Worm (Caenorhabditis elegans) whole organism, mixed stage, embryonic: ENCODE data around the gene tsp-2.

Source experiments
- ces-1 ChIP-seq: fragments of 150-350 bp; optimal IDR thresholded peaks from 2 replicates; lab custom pipeline; 2014; ENCODE audit warnings: missing biosample characterization, missing genetic modification reagents, missing genetic modification characterization
- flh-1 ChIP-seq: fragments of 200-800 bp; sonication (Bioruptor generic); optimal IDR thresholded peaks from 2 replicates; lab custom pipeline; 2018; ENCODE audit warnings: mild to moderate bottlenecking, missing genetic modification characterization, moderate library complexity, missing compliant biosample characterization
- mab-5 ChIP-seq: fragments of 150-350 bp; optimal IDR thresholded peaks from 2 replicates; lab custom pipeline; 2014; ENCODE audit warnings: missing biosample characterization, missing genetic modification characterization
- unc-39 ChIP-seq: fragments of 150-350 bp; optimal IDR thresholded peaks from 2 replicates; lab custom pipeline; 2014; ENCODE audit warnings: missing biosample characterization, missing genetic modification characterization

Gene tsp-2

ce11 chrIII:8190505-8190904 is 47.2 kb downstream of the tsp-2 start, which contains the start of gene C50C3.19:
Gene C50C3.19, plus strand, starts transcription at chrIII:8190805.
- TF ChIP-seq mab-5 (tag; lab: Kevin White, UChicago): no peak
- TF ChIP-seq ces-1: no peak
- no peak for TF ChIP-seq flh-1
- no peak for TF ChIP-seq unc-39 (tag; lab: Kevin White, UChicago)
